Worm (Caenorhabditis elegans): ENCODE measurements around the gene C15C8.6.
A peak's percentile ranks its signal among the peaks of the same experiment; 100 is the strongest.

C15C8.6 gene

ce11 chrV:12727104-12727637 lies 24.2 kb downstream of the C15C8.6 start, which contains the start of gene R11D1.13:
Gene R11D1.13, plus strand, starts transcription at chrV:12727154.
- no peak for TF ChIP-seq ztf-7 (tag; optimal IDR thresholded peaks at IDR 0.05)
- TF ChIP-seq dmd-9 (GFP tag; IDR thresholded peaks at IDR 0.05): no peak
- no peak for TF ChIP-seq lin-1 (GFP tag; IDR thresholded peaks at IDR 0.05)
- no peak for TF ChIP-seq nhr-102 (tag; optimal IDR thresholded peaks at IDR 0.05)
- no peak for TF ChIP-seq mep-1 (tag; optimal IDR thresholded peaks at IDR 0.05)
- no peak for TF ChIP-seq zip-11 (GFP tag; IDR thresholded peaks at IDR 0.05)
- TF ChIP-seq daf-19 (GFP tag; conservative IDR thresholded peaks at IDR 0.05): 0 out of 2 replicates have a peak, but pooled peaks have one; percentile 46
- TF ChIP-seq ZK337.2 (GFP tag; IDR thresholded peaks at IDR 0.05): no peak
- TF ChIP-seq ceh-20 (GFP tag; IDR thresholded peaks at IDR 0.05): no peak
- TF ChIP-seq lin-38 (GFP tag; IDR thresholded peaks at IDR 0.05): peak; percentile 36; the same call in 1 of the 2 replicates
- TF ChIP-seq F10B5.3 (tag; optimal IDR thresholded peaks at IDR 0.05): no peak
- no peak for TF ChIP-seq zag-1 (tag; optimal IDR thresholded peaks at IDR 0.05)
- no peak for TF ChIP-seq hlh-11 (tag; optimal IDR thresholded peaks at IDR 0.05)
- peak; percentile 31; the same call in 1 of the 2 replicates for TF ChIP-seq Y48G9A.11 (GFP tag; IDR thresholded peaks at IDR 0.05)
- no peak for TF ChIP-seq madf-9 (GFP tag; conservative IDR thresholded peaks at IDR 0.05)
- TF ChIP-seq ama-1 (optimal IDR thresholded peaks at IDR 0.05): no peak

- TF ChIP-seq ztf-7 (tag; optimal IDR thresholded peaks at IDR 0.05): no peak
- no peak for TF ChIP-seq nhr-10 (tag; optimal IDR thresholded peaks at IDR 0.05)
- TF ChIP-seq nhr-237 (tag; optimal IDR thresholded peaks at IDR 0.05): no peak
- no peak for TF ChIP-seq nhr-111 (GFP tag; optimal IDR thresholded peaks at IDR 0.05)
Measured at ce11 chrV:12725893-12726292, 25.5 kb downstream of the C15C8.6 start, which contains the start of gene R11D1.12. Gene R11D1.12, minus strand, starts transcription at chrV:12725993.

ce11 chrV:12719713-12720112 lies 31.6 kb downstream of the C15C8.6 start, which contains the start of gene R11D1.7:
Gene R11D1.7, plus strand, starts transcription at chrV:12720013.
- TF ChIP-seq zfp-3 (GFP tag; conservative IDR thresholded peaks at IDR 0.05) (no peak), zip-11 (GFP tag; IDR thresholded peaks at IDR 0.05) (no peak), lin-13 (GFP tag; optimal IDR thresholded peaks at IDR 0.05) (no peak), tra-1 (GFP tag; IDR thresholded peaks at IDR 0.05) (no peak)

ce11 chrV:12718622-12719021 lies 32.7 kb downstream of the C15C8.6 start, which contains the start of gene str-181:
Gene str-181, minus strand, starts transcription at chrV:12718722.
- peak; percentile 56 for TF ChIP-seq aha-1 (tag)
- TF ChIP-seq lin-1 (GFP tag; IDR thresholded peaks at IDR 0.05): no peak
- no peak for TF ChIP-seq lin-13 (GFP tag; optimal IDR thresholded peaks at IDR 0.05)
- no peak for TF ChIP-seq tag-97 (GFP tag; IDR thresholded peaks at IDR 0.05)
- no peak for TF ChIP-seq ctbp-1 (GFP tag; IDR thresholded peaks at IDR 0.05)
- no peak for TF ChIP-seq daf-19 (GFP tag; conservative IDR thresholded peaks at IDR 0.05)
- no peak for TF ChIP-seq F10B5.3 (tag; optimal IDR thresholded peaks at IDR 0.05)

ce11 chrV:12716447-12716846 lies 34.9 kb downstream of the C15C8.6 start, which contains the start of gene str-178:
Gene str-178, minus strand, starts transcription at chrV:12716547.
- TF ChIP-seq lin-38 (GFP tag; IDR thresholded peaks at IDR 0.05) (no peak), hlh-11 (tag; optimal IDR thresholded peaks at IDR 0.05) (no peak), lim-7 (GFP tag; IDR thresholded peaks at IDR 0.05) (no peak), nhr-111 (GFP tag; optimal IDR thresholded peaks at IDR 0.05) (no peak), dmd-8 (GFP tag; IDR thresholded peaks at IDR 0.05) (no peak), cey-2 (tag; optimal IDR thresholded peaks at IDR 0.05; ENCODE audit: borderline replicate concordance, insufficient read depth) (no peak), spr-1 (tag; optimal IDR thresholded peaks at IDR 0.05) (no peak), F26F4.8 (GFP tag; conservative IDR thresholded peaks at IDR 0.05) (no peak), fos-1 (tag; optimal IDR thresholded peaks at IDR 0.05) (no peak), lin-39 (tag; optimal IDR thresholded peaks at IDR 0.05) (no peak), mxl-3 (GFP tag; optimal IDR thresholded peaks at IDR 0.05) (no peak)
